Worm (Caenorhabditis elegans): ENCODE data around the gene ain-1.

DNA sequence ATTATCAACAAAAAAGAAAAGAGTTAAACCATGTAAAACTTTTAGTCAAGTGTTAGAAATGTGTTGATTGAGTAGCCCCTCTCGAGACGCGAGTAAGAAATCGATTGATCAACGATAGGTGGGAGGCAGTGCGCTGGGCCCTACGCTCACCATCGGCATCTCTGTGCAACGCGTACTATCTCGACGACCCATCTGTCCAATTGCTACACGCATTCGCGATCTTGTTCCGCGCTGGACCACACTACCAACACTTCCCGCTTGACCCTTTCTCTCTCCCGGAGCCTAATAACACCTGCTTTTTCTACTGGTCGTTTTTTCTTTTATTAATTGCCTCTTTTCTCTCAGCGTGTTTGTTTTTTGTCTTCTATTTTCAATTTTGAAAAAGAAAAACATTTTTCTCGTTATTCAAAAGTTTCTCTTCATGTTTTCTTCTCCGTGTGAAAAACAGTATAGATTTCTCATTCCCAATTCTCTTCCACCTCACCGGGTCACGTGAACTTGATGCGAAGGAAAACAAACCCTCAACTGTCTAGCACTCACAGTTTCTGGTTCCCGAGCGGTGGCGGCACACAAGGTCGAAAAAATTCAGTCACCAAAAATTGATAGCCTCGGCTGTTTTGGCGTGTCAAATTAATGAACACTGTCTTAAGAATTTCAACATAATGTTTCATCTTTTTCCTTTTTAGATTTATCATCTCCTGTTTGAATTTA, 1.8 kb upstream of the ain-1 start:
- TF ChIP-seq fkh-10 (GFP tag; optimal IDR thresholded peaks at IDR 0.05) (no peak), lin-15B (tag; optimal IDR thresholded peaks at IDR 0.05) (no peak), fos-1 (tag; optimal IDR thresholded peaks at IDR 0.05) (no peak), lin-39 (tag; optimal IDR thresholded peaks at IDR 0.05) (peak; percentile 39), ama-1 (optimal IDR thresholded peaks at IDR 0.05) (no peak), unc-62 (GFP tag; optimal IDR thresholded peaks at IDR 0.05) (no peak), elt-2 (tag; optimal IDR thresholded peaks at IDR 0.05) (no peak), nhr-76 (tag; optimal IDR thresholded peaks at IDR 0.05) (no peak), mdl-1 (tag; optimal IDR thresholded peaks at IDR 0.05) (no peak), ztf-11 (tag; optimal IDR thresholded peaks at IDR 0.05) (no peak), skn-1 (tag; optimal IDR thresholded peaks at IDR 0.05) (no peak), nhr-28 (tag; optimal IDR thresholded peaks at IDR 0.05) (no peak), nhr-11 (tag; optimal IDR thresholded peaks at IDR 0.05) (no peak), R02D3.7 (tag; optimal IDR thresholded peaks at IDR 0.05) (no peak)

Measured in whole organism, L3 larva.